Worm (Caenorhabditis elegans): ENCODE data around the gene Y57E12AR.1.

- TF ChIP-seq pqm-1 (tag; optimal IDR thresholded peaks at IDR 0.05) = no peak
- TF ChIP-seq nhr-77 (tag; optimal IDR thresholded peaks at IDR 0.05) = no peak
- TF ChIP-seq fkh-10 (GFP tag; optimal IDR thresholded peaks at IDR 0.05) = no peak
- no peak for TF ChIP-seq lin-15B (tag; optimal IDR thresholded peaks at IDR 0.05)
- no peak for TF ChIP-seq nhr-25 (tag; optimal IDR thresholded peaks at IDR 0.05)
- TF ChIP-seq ztf-4 (tag; optimal IDR thresholded peaks at IDR 0.05) = no peak
- no peak for TF ChIP-seq nhr-12 (tag; optimal IDR thresholded peaks at IDR 0.05)
Measured at ce11 chrV:7046005-7046404, 19.1 kb downstream of the Y57E12AR.1 start, which contains the start of gene F20A1.2.

All from whole organism, L3 larva.